Fruit fly (Drosophila melanogaster): Measurements from ENCODE around the gene CG7016.

CG7016 gene

DNA sequence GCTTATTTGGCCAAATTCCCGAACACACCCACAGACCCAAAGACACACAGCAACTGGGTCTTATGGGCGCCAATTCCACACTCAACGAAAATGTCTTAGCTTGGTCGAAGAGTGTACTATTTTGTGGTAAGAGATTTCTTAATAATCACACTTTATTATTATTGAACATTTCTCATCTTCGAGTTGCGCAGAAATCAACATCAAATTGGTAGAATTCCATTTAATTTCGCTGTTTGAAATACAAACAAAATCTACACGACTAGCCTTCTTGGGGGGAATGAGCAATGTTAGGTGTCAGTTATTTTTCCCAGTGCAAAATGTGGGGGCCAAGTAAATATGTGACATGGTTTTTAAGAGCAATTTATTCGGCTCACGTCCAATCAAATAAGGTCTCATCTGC is 28.2 kb downstream of the CG7016 start:
- TF ChIP-seq woc (GFP tag; optimal IDR thresholded peaks at IDR 0.05) (no peak), Sp1 (GFP tag; optimal IDR thresholded peaks at IDR 0.05) (no peak), br (GFP tag; optimal IDR thresholded peaks at IDR 0.05) (no peak), Vsx2 (GFP tag; optimal IDR thresholded peaks at IDR 0.05; ENCODE audit: partially characterized antibody) (no peak), ey (GFP tag; optimal IDR thresholded peaks at IDR 0.05) (no peak), usp (GFP tag; optimal IDR thresholded peaks at IDR 0.05) (no peak), fru (GFP tag; optimal IDR thresholded peaks at IDR 0.05) (no peak), OdsH (GFP tag; optimal IDR thresholded peaks at IDR 0.05) (no peak), CG9705 (GFP tag; optimal IDR thresholded peaks at IDR 0.05) (no peak), dmrt93B (GFP tag; optimal IDR thresholded peaks at IDR 0.05) (no peak), dsf (GFP tag; optimal IDR thresholded peaks at IDR 0.05; ENCODE audit: borderline replicate concordance) (no peak), HLH106 (tag; optimal IDR thresholded peaks at IDR 0.05) (no peak), Dif (GFP tag; optimal IDR thresholded peaks at IDR 0.05; ENCODE audit: partially characterized antibody) (no peak), Mio (GFP tag; optimal IDR thresholded peaks at IDR 0.05) (no peak), jim (GFP tag; optimal IDR thresholded peaks at IDR 0.05) (no peak), pan (optimal IDR thresholded peaks at IDR 0.05) (no peak), brk (GFP tag; optimal IDR thresholded peaks at IDR 0.05) (no peak), Jra (GFP tag; optimal IDR thresholded peaks at IDR 0.05) (no peak)

DNA sequence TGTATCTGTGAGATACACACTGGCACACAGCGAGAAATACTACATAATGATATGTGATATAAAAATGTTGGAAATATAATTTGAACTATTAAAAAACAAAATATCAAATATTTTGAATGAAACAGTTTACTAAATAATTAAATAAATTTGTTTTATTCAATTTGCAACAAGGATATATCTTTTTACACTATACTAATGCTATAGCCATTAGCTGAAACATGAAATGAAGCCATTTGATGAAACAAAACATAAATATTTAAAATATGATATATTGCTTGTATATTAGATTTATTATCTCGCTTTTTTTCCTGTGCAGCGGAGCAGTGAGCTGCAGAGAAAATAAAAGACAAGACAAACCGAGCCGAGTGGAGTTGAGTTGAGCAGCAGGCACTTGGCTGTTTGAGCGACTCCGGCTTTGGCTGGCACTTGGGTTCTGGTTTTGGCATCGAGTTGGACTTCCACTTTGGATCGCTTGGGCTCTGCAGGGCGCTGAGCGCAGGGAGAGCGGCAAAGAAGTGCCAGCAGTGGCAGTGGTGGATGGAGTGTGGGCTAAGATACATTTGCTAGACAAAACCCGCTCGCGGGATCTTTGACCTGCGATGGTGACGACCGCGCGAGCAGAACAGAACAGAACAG is 30.7 kb downstream of the CG7016 start:
- no peak for TF ChIP-seq pan (optimal IDR thresholded peaks at IDR 0.05)
- TF ChIP-seq sv (GFP tag; optimal IDR thresholded peaks at IDR 0.05): peak; percentile 44
- peak; percentile 14 for TF ChIP-seq Jra (GFP tag; optimal IDR thresholded peaks at IDR 0.05)
- TF ChIP-seq Hr83 (GFP tag; optimal IDR thresholded peaks at IDR 0.05; ENCODE audit: poor library complexity, severe bottlenecking): no peak
- TF ChIP-seq Hr78 (GFP tag; optimal IDR thresholded peaks at IDR 0.05): no peak
- TF ChIP-seq Sp1 (GFP tag; optimal IDR thresholded peaks at IDR 0.05): peak; percentile 94
- TF ChIP-seq fru (GFP tag; optimal IDR thresholded peaks at IDR 0.05): peak; percentile 82
- TF ChIP-seq Vsx2 (GFP tag; optimal IDR thresholded peaks at IDR 0.05; ENCODE audit: partially characterized antibody): peak; percentile 0
- no peak for TF ChIP-seq lola (GFP tag; optimal IDR thresholded peaks at IDR 0.05)
- no peak for TF ChIP-seq brk (GFP tag; optimal IDR thresholded peaks at IDR 0.05)
- no peak for TF ChIP-seq Mio (GFP tag; optimal IDR thresholded peaks at IDR 0.05)
- peak; percentile 37 for TF ChIP-seq woc (GFP tag; optimal IDR thresholded peaks at IDR 0.05)
- no peak for TF ChIP-seq usp (GFP tag; optimal IDR thresholded peaks at IDR 0.05)
- no peak for TF ChIP-seq jim (GFP tag; optimal IDR thresholded peaks at IDR 0.05)
- TF ChIP-seq sage (GFP tag; optimal IDR thresholded peaks at IDR 0.05): peak; percentile 2
- TF ChIP-seq psq (GFP tag; optimal IDR thresholded peaks at IDR 0.05): peak; percentile 87
- TF ChIP-seq CG9705 (GFP tag; optimal IDR thresholded peaks at IDR 0.05): peak; percentile 43
- TF ChIP-seq OdsH (GFP tag; optimal IDR thresholded peaks at IDR 0.05): peak; percentile 89
- TF ChIP-seq dl (GFP tag; optimal IDR thresholded peaks at IDR 0.05; ENCODE audit: insufficient read depth in 1 of 2, partially characterized antibody in 2 of 2): no peak
- TF ChIP-seq rgr (GFP tag; optimal IDR thresholded peaks at IDR 0.05): peak; percentile 77
- TF ChIP-seq dsf (GFP tag; optimal IDR thresholded peaks at IDR 0.05; ENCODE audit: borderline replicate concordance): peak; percentile 16
- TF ChIP-seq Rel (GFP tag; optimal IDR thresholded peaks at IDR 0.05): peak; percentile 48
- peak; percentile 39 for TF ChIP-seq Rel (tag; optimal IDR thresholded peaks at IDR 0.05)
- peak; percentile 9 for TF ChIP-seq CrebA (GFP tag; optimal IDR thresholded peaks at IDR 0.05; ENCODE audit: borderline replicate concordance)
- TF ChIP-seq Dfd (GFP tag; optimal IDR thresholded peaks at IDR 0.05): no peak
- peak; percentile 73 for TF ChIP-seq h (GFP tag; optimal IDR thresholded peaks at IDR 0.05)
- peak in 1 of 2 experiments; percentile 88 for TF ChIP-seq foxo (GFP tag; optimal IDR thresholded peaks at IDR 0.05)
- peak; percentile 11 for TF ChIP-seq br (GFP tag; optimal IDR thresholded peaks at IDR 0.05)
- peak; percentile 35 for TF ChIP-seq ey (GFP tag; optimal IDR thresholded peaks at IDR 0.05)
- TF ChIP-seq Dif (GFP tag; optimal IDR thresholded peaks at IDR 0.05; ENCODE audit: partially characterized antibody): no peak
- TF ChIP-seq GATAd (GFP tag; optimal IDR thresholded peaks at IDR 0.05): no peak
- TF ChIP-seq dmrt93B (GFP tag; optimal IDR thresholded peaks at IDR 0.05): peak; percentile 66
- no peak for TF ChIP-seq CG32264 (GFP tag; optimal IDR thresholded peaks at IDR 0.05)
- no peak for TF ChIP-seq Hnf4 (GFP tag; optimal IDR thresholded peaks at IDR 0.05)
- no peak for TF ChIP-seq N (GFP tag; optimal IDR thresholded peaks at IDR 0.05)
- no peak for TF ChIP-seq Myc (optimal IDR thresholded peaks at IDR 0.05)
- peak; percentile 91 for TF ChIP-seq HLH106 (tag; optimal IDR thresholded peaks at IDR 0.05)
- no peak for TF ChIP-seq tai (GFP tag; optimal IDR thresholded peaks at IDR 0.05)
- TF ChIP-seq Abd-B (GFP tag; optimal IDR thresholded peaks at IDR 0.05): no peak
